Worm (Caenorhabditis elegans) whole organism, L3 larva: ENCODE measurements around the gene trap-4.

Experiments used
- R02D3.7 ChIP-seq: fragments of 150-350 bp; optimal IDR thresholded peaks from 2 replicates; lab custom pipeline; 2014; ENCODE audit warnings: missing biosample characterization, missing genetic modification characterization
- ceh-28 ChIP-seq: fragments of 150-350 bp; optimal IDR thresholded peaks from 2 replicates; lab custom pipeline; 2014; ENCODE audit warnings: missing biosample characterization, missing genetic modification reagents, missing genetic modification characterization

DNA sequence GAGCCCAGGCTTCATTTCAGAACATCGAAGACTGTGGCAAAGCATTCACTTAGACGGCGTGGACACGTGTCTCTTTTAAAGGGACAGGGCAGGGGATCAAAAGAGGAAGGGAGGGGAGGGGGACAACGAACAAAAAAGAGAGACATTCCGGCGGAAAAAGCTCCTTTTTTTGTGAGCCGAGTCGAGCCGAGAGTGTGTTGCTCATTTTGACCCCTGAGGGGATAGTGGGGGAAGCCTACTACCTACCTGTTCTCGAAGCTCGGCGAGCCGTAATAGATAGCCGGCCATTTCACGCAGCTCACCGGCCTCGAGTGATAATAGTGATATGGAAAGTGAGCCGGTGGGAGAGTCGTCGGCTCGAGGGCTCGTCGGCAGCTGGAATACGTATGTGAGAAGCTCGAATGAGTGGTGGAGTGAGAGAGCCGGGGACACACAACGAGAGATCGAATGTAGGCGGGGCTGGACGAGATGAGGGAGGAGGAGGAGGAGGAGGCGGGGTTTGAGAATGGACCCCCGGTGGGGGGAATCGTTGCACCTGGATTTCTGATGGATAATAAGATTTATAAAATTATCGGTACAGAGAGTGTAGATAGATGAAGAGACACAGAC, 16.2 kb downstream of the trap-4 start:
- TF ChIP-seq ceh-28 (tag; lab: Kevin White, UChicago) (no peak), R02D3.7 (tag; lab: Kevin White, UChicago) (no peak)
